Worm (Caenorhabditis elegans) whole organism, L1 larva: ENCODE measurements around the gene Y23B4A.1.

ENCODE experiments used
- ceh-82 ChIP-seq, 3 experiments: fragments of 150-350 bp in 1 of 3; sonication (generic microtip) in 2 of 3; optimal IDR thresholded peaks; 2 replicates each; lab custom pipeline; 2014 to 2017; ENCODE audit warnings: missing biosample characterization in 3 of 3, missing genetic modification characterization in 3 of 3
- lin-15B ChIP-seq: fragments of 150-350 bp; sonication (generic microtip); optimal IDR thresholded peaks from 3 replicates; lab custom pipeline; 2014; ENCODE audit warnings: missing biosample characterization, missing genetic modification characterization
- mep-1 ChIP-seq: fragments of 150-350 bp; optimal IDR thresholded peaks from 2 replicates; lab custom pipeline; 2014; ENCODE audit warnings: missing biosample characterization, missing genetic modification characterization
- snpc-4 ChIP-seq: fragments of 150-350 bp; optimal IDR thresholded peaks from 2 replicates; lab custom pipeline; 2014; ENCODE audit warnings: missing biosample characterization, missing genetic modification characterization
- ztf-11 ChIP-seq, 2 experiments: sonication (generic microtip); optimal IDR thresholded peaks; 2 replicates each; lab custom pipeline; 2016 to 2017; ENCODE audit warnings: missing genetic modification characterization in 2 of 2, missing biosample characterization in 1 of 2, missing compliant biosample characterization in 1 of 2

ce11 chrX:5948769-5949168 is 31.6 kb upstream of the Y23B4A.1 start, which contains the start of gene mig-23:
- TF ChIP-seq snpc-4 (tag; lab: Kevin White, UChicago): no peak
- TF ChIP-seq lin-15B (tag; lab: Kevin White, UChicago): no peak
- TF ChIP-seq ceh-82 (tag; optimal IDR thresholded peaks at IDR 0.05; lab: Kevin White, UChicago): no peak
- TF ChIP-seq ztf-11 (tag; optimal IDR thresholded peaks at IDR 0.05; lab: Kevin White, UChicago): no peak
- no peak for TF ChIP-seq mep-1 (tag; lab: Kevin White, UChicago)
